Worm (Caenorhabditis elegans) whole organism, late embryonic: ENCODE measurements around the gene ver-3.
A peak's percentile ranks its signal among the peaks of the same experiment; 100 is the strongest.

Source experiments
- T23F11.4 ChIP-seq: fragments of 200-800 bp; sonication (Bioruptor generic); optimal IDR thresholded peaks from 2 replicates; lab custom pipeline; 2018; ENCODE audit warnings: mild to moderate bottlenecking, missing genetic modification characterization, missing compliant biosample characterization
- ceh-18 ChIP-seq: sonication (generic microtip); optimal IDR thresholded peaks from 2 replicates; lab custom pipeline; 2016; ENCODE audit warnings: missing genetic modification characterization, missing compliant biosample characterization
- ceh-2 ChIP-seq: sonication (generic microtip); optimal IDR thresholded peaks from 2 replicates; lab custom pipeline; 2016; ENCODE audit warnings: missing genotype, missing genetic modification characterization, missing compliant biosample characterization
- ceh-24 ChIP-seq: sonication (generic microtip); optimal IDR thresholded peaks from 2 replicates; lab custom pipeline; 2016; ENCODE audit warnings: mild to moderate bottlenecking, missing genetic modification characterization, missing compliant biosample characterization
- ceh-34 ChIP-seq: sonication (generic microtip); optimal IDR thresholded peaks from 2 replicates; lab custom pipeline; 2016; ENCODE audit warnings: mild to moderate bottlenecking, missing genetic modification characterization, missing compliant biosample characterization
- ceh-9 ChIP-seq: sonication (generic microtip); optimal IDR thresholded peaks from 2 replicates; lab custom pipeline; 2016; ENCODE audit warnings: mild to moderate bottlenecking, missing genetic modification characterization, inconsistent platforms, missing compliant biosample characterization
- dve-1 ChIP-seq: sonication (generic microtip); optimal IDR thresholded peaks from 2 replicates; lab custom pipeline; 2017; ENCODE audit warnings: antibody characterized with exemption, mild to moderate bottlenecking, missing genetic modification characterization, missing compliant biosample characterization
- elt-2 ChIP-seq: sonication (generic microtip); optimal IDR thresholded peaks from 2 replicates; lab custom pipeline; 2016; ENCODE audit warnings: missing genetic modification reagents, missing genetic modification characterization, missing compliant biosample characterization
- eyg-1 ChIP-seq: sonication (generic microtip); optimal IDR thresholded peaks from 2 replicates; lab custom pipeline; 2016; ENCODE audit warnings: missing genotype, missing genetic modification characterization, missing compliant biosample characterization
- fkh-6 ChIP-seq: sonication (generic microtip); optimal IDR thresholded peaks from 2 replicates; lab custom pipeline; 2016; ENCODE audit warnings: missing genetic modification characterization, missing compliant biosample characterization
- gmeb-2 ChIP-seq: sonication (generic microtip); optimal IDR thresholded peaks from 2 replicates; lab custom pipeline; 2016; ENCODE audit warnings: missing genetic modification characterization, inconsistent platforms, missing compliant biosample characterization
- hlh-15 ChIP-seq: sonication (generic microtip); optimal IDR thresholded peaks from 2 replicates; lab custom pipeline; 2016; ENCODE audit warnings: missing genetic modification characterization, missing compliant biosample characterization
- lin-11 ChIP-seq: fragments of 200-800 bp; sonication (Bioruptor generic); optimal IDR thresholded peaks from 2 replicates; lab custom pipeline; 2018; ENCODE audit warnings: mild to moderate bottlenecking, missing genetic modification characterization, missing compliant biosample characterization
- madf-2 ChIP-seq: sonication (generic microtip); optimal IDR thresholded peaks from 2 replicates; lab custom pipeline; 2017; ENCODE audit warnings: missing genetic modification characterization, missing compliant biosample characterization
- nfya-1 ChIP-seq: sonication (generic microtip); optimal IDR thresholded peaks from 2 replicates; lab custom pipeline; 2017; ENCODE audit warnings: missing genetic modification characterization, mild to moderate bottlenecking, missing compliant biosample characterization, antibody characterized with exemption, moderate library complexity
- npax-4 ChIP-seq: sonication (generic microtip); optimal IDR thresholded peaks from 2 replicates; lab custom pipeline; 2016; ENCODE audit warnings: missing genetic modification characterization, missing compliant biosample characterization
- pax-1 ChIP-seq: fragments of 150-350 bp; optimal IDR thresholded peaks from 2 replicates; lab custom pipeline; 2014; ENCODE audit warnings: missing biosample characterization, missing genetic modification characterization
- pros-1 ChIP-seq: fragments of 150-350 bp; optimal IDR thresholded peaks from 2 replicates; lab custom pipeline; 2014; ENCODE audit warnings: missing biosample characterization, missing genetic modification reagents, missing genetic modification characterization
- tbx-7 ChIP-seq: sonication (generic microtip); optimal IDR thresholded peaks from 2 replicates; lab custom pipeline; 2016; ENCODE audit warnings: missing genotype, missing genetic modification characterization, missing compliant biosample characterization
- unc-3 ChIP-seq, 2 experiments: fragments of 200-800 bp in 1 of 2; sonication (Bioruptor generic) in 1 of 2; sonication (generic microtip) in 1 of 2; conservative IDR thresholded peaks in 1 of 2; optimal IDR thresholded peaks in 1 of 2; 2 replicates each; pipeline versions ENCODE4 v1.3.6 to Lab custom; 2016 to 2022; ENCODE audit warnings: missing compliant biosample characterization in 2 of 2, missing genetic modification characterization in 2 of 2, missing genetic modification reagents in 1 of 2
- unc-55 ChIP-seq: sonication (generic microtip); optimal IDR thresholded peaks from 2 replicates; lab custom pipeline; 2017; ENCODE audit warnings: missing biosample characterization, missing genetic modification reagents, missing genetic modification characterization

The ver-3 gene

DNA sequence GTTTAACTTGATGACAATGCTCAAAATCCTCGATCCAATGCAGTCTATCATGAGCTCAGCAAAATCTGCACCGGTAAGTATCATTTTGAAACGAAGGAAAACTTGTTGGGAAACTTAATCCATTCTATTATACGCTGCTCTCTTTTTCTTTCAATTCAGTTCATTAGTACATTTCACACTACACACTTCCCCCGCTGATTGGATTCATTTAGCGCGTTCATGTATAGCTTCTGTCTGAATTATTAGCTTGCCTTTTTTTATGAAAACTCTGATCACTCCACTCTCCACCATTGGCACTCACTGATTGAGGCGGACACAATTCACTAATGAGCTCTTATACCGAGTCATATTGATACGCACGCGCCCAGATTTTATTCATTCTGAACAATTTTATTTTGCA lies 45.9 kb downstream of the ver-3 start:
- no peak for TF ChIP-seq unc-55 (GFP tag; lab: Kevin White, UChicago)
- no peak for TF ChIP-seq npax-4 (tag; lab: Kevin White, UChicago)
- no peak for TF ChIP-seq dve-1 (tag; lab: Kevin White, UChicago)
- no peak for TF ChIP-seq ceh-24 (tag; lab: Kevin White, UChicago)
- TF ChIP-seq ceh-18 (tag; lab: Kevin White, UChicago), result no peak
- no peak for TF ChIP-seq gmeb-2 (tag; lab: Kevin White, UChicago)
- TF ChIP-seq tbx-7 (tag; lab: Kevin White, UChicago), result no peak
- TF ChIP-seq lin-11, result no peak
- no peak for TF ChIP-seq ceh-9 (tag; lab: Kevin White, UChicago)

DNA sequence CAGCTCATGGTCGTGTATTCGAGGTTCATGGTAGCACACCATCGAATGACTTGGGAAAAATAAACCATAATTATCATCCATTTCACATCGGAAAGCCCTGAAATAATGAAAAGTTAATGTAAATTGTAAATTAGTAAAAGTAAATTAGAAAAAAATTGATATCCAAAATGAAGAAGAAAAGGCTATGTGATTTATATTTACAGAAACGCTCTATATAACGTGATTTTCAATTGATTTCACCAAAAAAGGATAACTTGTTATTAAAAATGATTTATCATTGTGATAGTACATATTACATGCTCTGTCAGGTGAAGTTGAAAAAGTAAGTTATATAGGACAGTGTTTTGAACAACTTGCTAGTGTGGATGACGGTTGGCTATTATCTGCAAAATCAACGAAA lies 50.5 kb downstream of the ver-3 start, which contains the start of gene C09F12.3:
Gene C09F12.3, minus strand, starts transcription at position 101 of the 400 bp plus-strand sequence.
- TF ChIP-seq pros-1 (no peak), madf-2 (tag; lab: Kevin White, UChicago) (no peak), fkh-6 (tag; lab: Kevin White, UChicago) (no peak), hlh-15 (no peak), elt-2 (tag; lab: Kevin White, UChicago) (no peak), eyg-1 (no peak), unc-3 (GFP tag; conservative IDR thresholded peaks at IDR 0.05; lab: Robert Waterston, UW) (no peak), unc-3 (tag; optimal IDR thresholded peaks at IDR 0.05; lab: Kevin White, UChicago) (no peak), pax-1 (tag; lab: Kevin White, UChicago) (no peak), ceh-34 (tag; lab: Kevin White, UChicago) (no peak), T23F11.4 (GFP tag; lab: Kevin White, UChicago) (no peak)
- TF ChIP-seq, all 69 proteins: peak for 0

ce11 chrX:11047183-11047582 lies 54.9 kb downstream of the ver-3 start, which contains the start of gene clc-1:
TSS of gene clc-1 (plus strand) at chrX:11047446.
- no peak for TF ChIP-seq madf-2 (tag; lab: Kevin White, UChicago)
- no peak for TF ChIP-seq ceh-9 (tag; lab: Kevin White, UChicago)
- TF ChIP-seq lin-11, result no peak
- TF ChIP-seq ceh-2 (tag; lab: Kevin White, UChicago), result no peak
- TF ChIP-seq elt-2 (tag; lab: Kevin White, UChicago), result peak; percentile 59
- TF ChIP-seq nfya-1 (tag; lab: Kevin White, UChicago), result no peak
